Fruit fly (Drosophila melanogaster) whole organism, embryonic: ENCODE data around the gene Sidpn.

Experiments used
- Awh ChIP-seq: fragments of 200-800 bp; sonication (Bioruptor generic); IDR thresholded peaks from 2 replicates; pipeline ENCODE4, ENCODE4 v1.3.6; 2022; ENCODE audit warnings: missing biosample characterization, missing genetic modification characterization
- CG10147 ChIP-seq: fragments of 200-800 bp; sonication (Bioruptor generic); optimal IDR thresholded peaks from 2 replicates; lab custom pipeline; 2019; ENCODE audit warnings: missing biosample characterization, mild to moderate bottlenecking, missing genetic modification characterization, moderate library complexity
- CG12299 ChIP-seq: fragments of 200-800 bp; sonication (Bioruptor generic); optimal IDR thresholded peaks from 2 replicates; lab custom pipeline; 2018; ENCODE audit warnings: missing biosample characterization, mild to moderate bottlenecking, missing genetic modification characterization
- CG13624 ChIP-seq: fragments of 200-800 bp; sonication (Bioruptor generic); optimal IDR thresholded peaks from 2 replicates; lab custom pipeline; 2016; ENCODE audit warnings: missing biosample characterization, missing genetic modification characterization
- CG15479 ChIP-seq: fragments of 200-800 bp; sonication (Bioruptor generic); optimal IDR thresholded peaks from 3 replicates; lab custom pipeline; 2019; ENCODE audit warnings: missing biosample characterization, mild to moderate bottlenecking, missing genetic modification characterization, moderate library complexity
- CG1602 ChIP-seq: fragments of 200-800 bp; sonication (Bioruptor generic); optimal IDR thresholded peaks from 3 replicates; lab custom pipeline; 2016; ENCODE audit warnings: missing biosample characterization, missing genetic modification characterization
- CG1603 ChIP-seq: fragments of 200-800 bp; sonication (Bioruptor generic); optimal IDR thresholded peaks from 2 replicates; lab custom pipeline; 2019; ENCODE audit warnings: missing biosample characterization, mild to moderate bottlenecking, missing genetic modification characterization, moderate library complexity
- CG17802 ChIP-seq: fragments of 200-800 bp; sonication (Bioruptor generic); optimal IDR thresholded peaks from 2 replicates; lab custom pipeline; 2018; ENCODE audit warnings: missing biosample characterization, mild to moderate bottlenecking, missing genetic modification characterization, moderate library complexity
- CG31441 ChIP-seq: fragments of 200-800 bp; sonication (Bioruptor generic); IDR thresholded peaks from 2 replicates; pipeline ENCODE4 v1.3.6; 2022; ENCODE audit warnings: missing biosample characterization, missing genetic modification characterization
- CG3726 ChIP-seq: fragments of 200-800 bp; sonication (Bioruptor generic); IDR thresholded peaks from 3 replicates; pipeline ENCODE4, ENCODE4 v1.3.6; 2022; ENCODE audit warnings: missing biosample characterization, missing genetic modification characterization
- CG7271 ChIP-seq: fragments of 200-800 bp; sonication (Bioruptor generic); optimal IDR thresholded peaks from 2 replicates; lab custom pipeline; 2018; ENCODE audit warnings: missing biosample characterization, mild to moderate bottlenecking, missing genetic modification characterization, moderate library complexity
- CG8924 ChIP-seq: fragments of 200-800 bp; optimal IDR thresholded peaks from 3 replicates; lab custom pipeline; 2019; ENCODE audit warnings: missing biosample characterization, mild to moderate bottlenecking, missing genetic modification characterization, moderate library complexity
- D19B ChIP-seq: fragments of 200-800 bp; sonication (Bioruptor generic); optimal IDR thresholded peaks from 2 replicates; lab custom pipeline; 2017; ENCODE audit warnings: missing biosample characterization, mild to moderate bottlenecking, missing genetic modification characterization
- Doc2 ChIP-seq: fragments of 200-800 bp; sonication (Bioruptor generic); IDR thresholded peaks from 2 replicates; pipeline ENCODE4 v1.3.6; 2022; ENCODE audit warnings: missing biosample characterization, missing genetic modification characterization
- Dp ChIP-seq: fragments of 200-800 bp; sonication (Bioruptor generic); optimal IDR thresholded peaks from 2 replicates; lab custom pipeline; 2018; ENCODE audit warnings: missing biosample characterization, mild to moderate bottlenecking, missing genetic modification characterization, moderate library complexity
- Eip74EF ChIP-seq, 2 experiments: fragments of 200-800 bp in 1 of 2; fragments of >200 bp in 1 of 2; sonication (Bioruptor generic) in 1 of 2; optimal IDR thresholded peaks; 2 replicates each; lab custom pipeline; 2017 to 2019; ENCODE audit warnings: missing biosample characterization in 2 of 2, missing genetic modification characterization in 2 of 2, mild to moderate bottlenecking in 1 of 2, moderate library complexity in 1 of 2
- Elba2 ChIP-seq: fragments of 200-800 bp; sonication (Bioruptor generic); optimal IDR thresholded peaks from 3 replicates; lab custom pipeline; 2016; ENCODE audit warnings: missing biosample characterization, missing genetic modification characterization
- Fer3 ChIP-seq: fragments of 200-800 bp; sonication (Bioruptor generic); optimal IDR thresholded peaks from 2 replicates; lab custom pipeline; 2018; ENCODE audit warnings: missing biosample characterization, mild to moderate bottlenecking, missing genetic modification characterization, moderate library complexity
- GATAe ChIP-seq: fragments of 200-800 bp; sonication (Bioruptor generic); conservative IDR thresholded peaks from 2 replicates; pipeline ENCODE4 v1.3.6; 2022; ENCODE audit warnings: missing biosample characterization, missing genetic modification characterization
- H15 ChIP-seq: fragments of 200-800 bp; sonication (Bioruptor generic); IDR thresholded peaks from 3 replicates; pipeline ENCODE4 v1.3.6; 2022; ENCODE audit warnings: missing biosample characterization, missing genetic modification characterization
- H2.0 ChIP-seq: fragments of 200-800 bp; sonication (Bioruptor generic); IDR thresholded peaks from 2 replicates; pipeline ENCODE4 v1.3.6; 2022; ENCODE audit warnings: missing biosample characterization, missing genetic modification characterization
- HHEX ChIP-seq: fragments of 200-800 bp; sonication (Bioruptor generic); optimal IDR thresholded peaks from 3 replicates; lab custom pipeline; 2017; ENCODE audit warnings: missing biosample characterization, mild to moderate bottlenecking, missing genetic modification characterization, missing genetic modification reagents
- NC2α ChIP-seq: fragments of 200-800 bp; sonication (Bioruptor generic); optimal IDR thresholded peaks from 2 replicates; lab custom pipeline; 2016; ENCODE audit warnings: missing biosample characterization, missing genetic modification characterization
- NFAT ChIP-seq: fragments of 200-800 bp; sonication (Bioruptor generic); IDR thresholded peaks from 2 replicates; pipeline ENCODE4 v1.3.6; 2022; ENCODE audit warnings: missing biosample characterization, missing genetic modification characterization
- Nf-YC ChIP-seq: fragments of 200-800 bp; optimal IDR thresholded peaks from 3 replicates; lab custom pipeline; 2019; ENCODE audit warnings: missing biosample characterization, mild to moderate bottlenecking, missing genetic modification characterization, moderate library complexity
- Optix ChIP-seq: fragments of 200-800 bp; sonication (Bioruptor generic); IDR thresholded peaks from 3 replicates; pipeline ENCODE4 v1.3.6; 2022; ENCODE audit warnings: missing biosample characterization, missing genetic modification characterization
- Pdp1 ChIP-seq, 2 experiments: fragments of 200-800 bp; sonication (Bioruptor generic); optimal IDR thresholded peaks; 3 replicates each; lab custom pipeline; 2016; ENCODE audit warnings: missing biosample characterization in 2 of 2, missing genetic modification characterization in 2 of 2, mild to moderate bottlenecking in 1 of 2, moderate library complexity in 1 of 2
- Ravus ChIP-seq: fragments of 200-800 bp; sonication (Bioruptor generic); IDR thresholded peaks from 2 replicates; pipeline ENCODE4 v1.3.6; 2022; ENCODE audit warnings: missing biosample characterization, missing genetic modification characterization
- Six4 ChIP-seq: fragments of 200-800 bp; sonication (Bioruptor generic); optimal IDR thresholded peaks from 2 replicates; lab custom pipeline; 2016; ENCODE audit warnings: missing biosample characterization, missing genetic modification characterization
- ap ChIP-seq: fragments of 200-800 bp; sonication (Bioruptor generic); IDR thresholded peaks from 2 replicates; pipeline ENCODE4 v1.3.6; 2022; ENCODE audit warnings: missing biosample characterization, missing genetic modification characterization
- ash1 ChIP-seq: fragments of 200-800 bp; sonication (Bioruptor generic); optimal IDR thresholded peaks from 2 replicates; lab custom pipeline; 2018; ENCODE audit warnings: missing biosample characterization, mild to moderate bottlenecking, missing genetic modification characterization
- az2 ChIP-seq: fragments of 200-800 bp; sonication (Bioruptor generic); optimal IDR thresholded peaks from 3 replicates; lab custom pipeline; 2016; ENCODE audit warnings: missing biosample characterization, missing genetic modification characterization
- chif ChIP-seq, 2 experiments: fragments of 200-800 bp; sonication (Bioruptor generic); optimal IDR thresholded peaks; 3 replicates each; lab custom pipeline; 2016; ENCODE audit warnings: missing biosample characterization in 2 of 2, missing genetic modification characterization in 2 of 2
- chinmo ChIP-seq: fragments of 200-800 bp; sonication (Bioruptor generic); IDR thresholded peaks from 4 replicates; pipeline ENCODE4 v1.3.6; 2022; ENCODE audit warnings: missing biosample characterization, missing genetic modification characterization; ENCODE audit not compliant: partially characterized antibody
- dmrt99B ChIP-seq: fragments of 200-800 bp; sonication (Bioruptor generic); optimal IDR thresholded peaks from 2 replicates; lab custom pipeline; 2018; ENCODE audit warnings: missing biosample characterization, mild to moderate bottlenecking, missing genetic modification characterization, moderate library complexity
- dpn ChIP-seq, 2 experiments: fragments of 200-800 bp; sonication (Bioruptor generic); optimal IDR thresholded peaks; 3 replicates each; lab custom pipeline; 2016; ENCODE audit warnings: missing biosample characterization in 2 of 2, missing genetic modification characterization in 2 of 2
- exex ChIP-seq: fragments of 200-800 bp; sonication (Bioruptor generic); optimal IDR thresholded peaks from 4 replicates; lab custom pipeline; 2018; ENCODE audit warnings: missing biosample characterization, mild to moderate bottlenecking, missing genetic modification characterization, moderate library complexity
- h ChIP-seq: fragments of >200 bp; optimal IDR thresholded peaks from 2 replicates; lab custom pipeline; 2017
- ham ChIP-seq: fragments of 200-800 bp; sonication (Bioruptor generic); IDR thresholded peaks from 2 replicates; pipeline ENCODE4 v1.3.6; 2022; ENCODE audit warnings: missing biosample characterization, missing genetic modification characterization
- hb ChIP-seq: fragments of 200-800 bp; sonication (Bioruptor generic); IDR thresholded peaks from 3 replicates; pipeline ENCODE4 v1.3.6; 2022; ENCODE audit warnings: missing biosample characterization, missing genetic modification characterization; ENCODE audit not compliant: partially characterized antibody
- hth ChIP-seq: fragments of >200 bp; optimal IDR thresholded peaks from 2 replicates; lab custom pipeline; 2017; ENCODE audit warnings: inconsistent platforms
- ind ChIP-seq: fragments of 200-800 bp; sonication (Bioruptor generic); optimal IDR thresholded peaks from 3 replicates; lab custom pipeline; 2016; ENCODE audit warnings: missing biosample characterization, missing genetic modification characterization
- mam ChIP-seq: fragments of 200-800 bp; sonication (Bioruptor generic); optimal IDR thresholded peaks from 3 replicates; lab custom pipeline; 2016; ENCODE audit warnings: missing biosample characterization, missing genetic modification characterization
- nerfin-2 ChIP-seq: fragments of 200-800 bp; sonication (Bioruptor generic); IDR thresholded peaks from 2 replicates; pipeline ENCODE4 v1.3.6; 2022; ENCODE audit warnings: missing biosample characterization, missing genetic modification characterization; ENCODE audit not compliant: partially characterized antibody
- seq ChIP-seq: fragments of 200-800 bp; sonication (Bioruptor generic); IDR thresholded peaks from 2 replicates; pipeline ENCODE4 v1.3.6; 2022; ENCODE audit warnings: missing biosample characterization, missing genetic modification characterization
- sisA ChIP-seq: fragments of 200-800 bp; sonication (Bioruptor generic); IDR thresholded peaks from 2 replicates; pipeline ENCODE4 v1.3.6; 2022; ENCODE audit warnings: missing biosample characterization, missing genetic modification characterization
- toy ChIP-seq: fragments of 200-800 bp; sonication (Bioruptor generic); IDR thresholded peaks from 2 replicates; pipeline ENCODE4 v1.3.6; 2022; ENCODE audit warnings: missing biosample characterization, missing genetic modification characterization
- unc-4 ChIP-seq: fragments of 200-800 bp; sonication (Bioruptor generic); IDR thresholded peaks from 2 replicates; pipeline ENCODE4 v1.3.6; 2022; ENCODE audit warnings: missing biosample characterization, missing genetic modification characterization; ENCODE audit not compliant: partially characterized antibody
- unpg ChIP-seq: fragments of 200-800 bp; sonication (Bioruptor generic); optimal IDR thresholded peaks from 3 replicates; lab custom pipeline; 2018; ENCODE audit warnings: missing biosample characterization, mild to moderate bottlenecking, missing genetic modification characterization, moderate library complexity
- wor ChIP-seq: fragments of 200-800 bp; sonication (Bioruptor generic); IDR thresholded peaks from 2 replicates; pipeline ENCODE4 v1.3.6; 2022; ENCODE audit warnings: missing biosample characterization, missing genetic modification characterization
- zf30C ChIP-seq: fragments of 200-800 bp; sonication (Bioruptor generic); optimal IDR thresholded peaks from 3 replicates; lab custom pipeline; 2018; ENCODE audit warnings: missing biosample characterization, mild to moderate bottlenecking, missing genetic modification characterization

Gene Sidpn

dm6 chr2L:18995660-18996417 is 31.7 kb upstream of the Sidpn start, which contains the start of gene CG10650 (continued):
- TF ChIP-seq hb (no peak), nerfin-2 (GFP tag; lab: Robert Waterston, UW) (no peak), Elba2 (GFP tag; lab: Kevin White, UChicago) (no peak), exex (tag; lab: Kevin White, UChicago) (peak; percentile 39), Eip74EF (GFP tag; optimal IDR thresholded peaks at IDR 0.05; lab: Kevin White, UChicago) (no peak), Awh (GFP tag; lab: Robert Waterston, UW) (no peak), CG1602 (GFP tag; lab: Kevin White, UChicago) (no peak), H2.0 (GFP tag; lab: Robert Waterston, UW) (no peak), sisA (GFP tag; lab: Robert Waterston, UW) (no peak), CG15479 (no peak), CG31441 (no peak), dmrt99B (tag; lab: Kevin White, UChicago) (no peak), unpg (GFP tag; lab: Kevin White, UChicago) (no peak), unc-4 (GFP tag; lab: Robert Waterston, UW) (no peak), dpn (GFP tag; optimal IDR thresholded peaks at IDR 0.05; lab: Kevin White, UChicago) (no peak), zf30C (GFP tag; lab: Kevin White, UChicago) (no peak), NFAT (GFP tag; lab: Robert Waterston, UW) (no peak), ash1 (GFP tag; lab: Kevin White, UChicago) (no peak), ap (no peak), mam (GFP tag; lab: Kevin White, UChicago) (no peak), NC2α (no peak), ind (GFP tag; lab: Kevin White, UChicago) (no peak), CG3726 (GFP tag; lab: Robert Waterston, UW) (no peak), CG10147 (no peak), chinmo (GFP tag; lab: Robert Waterston, UW) (peak; percentile 78; the same call in 2 of the 4 replicates), Dp (no peak), CG1603 (tag; lab: Kevin White, UChicago) (no peak), HHEX (GFP tag; lab: Kevin White, UChicago) (no peak), Ravus (GFP tag; lab: Robert Waterston, UW) (no peak), CG8924 (no peak), toy (no peak), Pdp1 (GFP tag; optimal IDR thresholded peaks at IDR 0.05; lab: Kevin White, UChicago) (peak in 1 of 2 experiments; percentile 34), CG13624 (GFP tag; lab: Kevin White, UChicago) (no peak), CG12299 (tag; lab: Kevin White, UChicago) (no peak), Optix (GFP tag; lab: Robert Waterston, UW) (no peak), ham (no peak), Doc2 (GFP tag; lab: Robert Waterston, UW) (no peak), D19B (GFP tag; lab: Kevin White, UChicago) (no peak), wor (GFP tag; lab: Robert Waterston, UW) (no peak), Fer3 (tag; lab: Kevin White, UChicago) (no peak), seq (GFP tag; lab: Robert Waterston, UW) (no peak), Six4 (GFP tag; lab: Kevin White, UChicago) (no peak), Nf-YC (tag; lab: Kevin White, UChicago) (peak; percentile 12), H15 (GFP tag; lab: Robert Waterston, UW) (no peak), hth (lab: Kevin White, UChicago) (no peak), h (lab: Kevin White, UChicago) (no peak), az2 (no peak), CG17802 (tag; lab: Kevin White, UChicago) (no peak), chif (GFP tag; optimal IDR thresholded peaks at IDR 0.05; lab: Kevin White, UChicago) (no peak), CG7271 (tag; lab: Kevin White, UChicago) (no peak), GATAe (GFP tag; lab: Robert Waterston, UW) (peak; percentile 37)
